Fruit fly (Drosophila melanogaster) whole organism, embryonic: Measurements from ENCODE around the gene CG7058.

Experiments
- Adf1 ChIP-seq: fragments of 200-800 bp; sonication (Bioruptor generic); IDR thresholded peaks from 2 replicates; pipeline ENCODE4 v1.3.6; 2022; ENCODE audit warnings: missing biosample characterization, missing genetic modification characterization
- Antp ChIP-seq: fragments of 200-800 bp; sonication (Bioruptor generic); optimal IDR thresholded peaks from 3 replicates; lab custom pipeline; 2016; ENCODE audit warnings: missing biosample characterization, missing genetic modification characterization
- Bgb ChIP-seq: fragments of 200-800 bp; sonication (Bioruptor generic); IDR thresholded peaks from 2 replicates; pipeline ENCODE4 v1.3.6; 2022; ENCODE audit warnings: missing biosample characterization, missing genetic modification characterization; ENCODE audit not compliant: partially characterized antibody
- CG10366 ChIP-seq: fragments of 200-800 bp; sonication (Bioruptor generic); IDR thresholded peaks from 2 replicates; pipeline ENCODE4 v1.3.6; 2022; ENCODE audit warnings: missing biosample characterization, missing genetic modification characterization
- CG11093 ChIP-seq: fragments of 200-800 bp; sonication (Bioruptor generic); IDR thresholded peaks from 3 replicates; pipeline ENCODE4 v1.3.6; 2022; ENCODE audit warnings: missing biosample characterization, missing genetic modification characterization
- CG12236 ChIP-seq: fragments of 200-800 bp; sonication (Bioruptor generic); optimal IDR thresholded peaks from 2 replicates; lab custom pipeline; 2016; ENCODE audit warnings: missing biosample characterization, missing genetic modification characterization
- CG14050 ChIP-seq: fragments of 200-800 bp; sonication (Bioruptor generic); IDR thresholded peaks from 3 replicates; pipeline ENCODE4 v1.3.6; 2022; ENCODE audit warnings: missing biosample characterization, missing genetic modification characterization
- CG15011 ChIP-seq: fragments of 200-800 bp; sonication (Bioruptor generic); optimal IDR thresholded peaks from 3 replicates; lab custom pipeline; 2018; ENCODE audit warnings: missing biosample characterization, mild to moderate bottlenecking, missing genetic modification characterization
- CG16863 ChIP-seq: fragments of 200-800 bp; sonication (Bioruptor generic); optimal IDR thresholded peaks from 3 replicates; lab custom pipeline; 2016; ENCODE audit warnings: missing biosample characterization, missing genetic modification characterization
- CG2120 ChIP-seq: fragments of 200-800 bp; sonication (Bioruptor generic); optimal IDR thresholded peaks from 3 replicates; lab custom pipeline; 2016; ENCODE audit warnings: missing biosample characterization, missing genetic modification characterization
- CG4820 ChIP-seq: fragments of 200-800 bp; sonication (Bioruptor generic); optimal IDR thresholded peaks from 3 replicates; lab custom pipeline; 2016; ENCODE audit warnings: missing biosample characterization, missing genetic modification characterization
- CG4854 ChIP-seq: fragments of 200-800 bp; sonication (Bioruptor generic); optimal IDR thresholded peaks from 2 replicates; lab custom pipeline; 2016; ENCODE audit warnings: missing biosample characterization, missing genetic modification characterization, inconsistent platforms
- CG5245 ChIP-seq: fragments of 200-800 bp; sonication (Bioruptor generic); optimal IDR thresholded peaks from 3 replicates; lab custom pipeline; 2016; ENCODE audit warnings: missing biosample characterization, missing genetic modification characterization
- CG6813 ChIP-seq: fragments of 200-800 bp; sonication (Bioruptor generic); optimal IDR thresholded peaks from 2 replicates; lab custom pipeline; 2017; ENCODE audit warnings: missing biosample characterization, missing genetic modification characterization, mild to moderate bottlenecking, moderate library complexity, missing genetic modification reagents
- CG9797 ChIP-seq: fragments of 200-800 bp; sonication (Bioruptor generic); optimal IDR thresholded peaks from 3 replicates; lab custom pipeline; 2018; ENCODE audit warnings: missing biosample characterization, mild to moderate bottlenecking, missing genetic modification characterization
- Camta ChIP-seq: fragments of 200-800 bp; sonication (Bioruptor generic); optimal IDR thresholded peaks from 2 replicates; lab custom pipeline; 2016; ENCODE audit warnings: missing biosample characterization, missing genetic modification characterization
- Dad ChIP-seq: fragments of 200-800 bp; sonication (Bioruptor generic); optimal IDR thresholded peaks from 3 replicates; lab custom pipeline; 2016; ENCODE audit warnings: missing biosample characterization, missing genetic modification characterization
- Dll ChIP-seq: fragments of 200-800 bp; sonication (Bioruptor generic); IDR thresholded peaks from 4 replicates; pipeline ENCODE4 v1.3.6; 2022; ENCODE audit warnings: missing biosample characterization, missing genetic modification characterization; ENCODE audit not compliant: partially characterized antibody
- E2f1 ChIP-seq: fragments of 200-800 bp; sonication (Bioruptor generic); IDR thresholded peaks from 2 replicates; pipeline ENCODE4 v1.3.6; 2022; ENCODE audit warnings: missing biosample characterization, missing genetic modification characterization
- Ets97D ChIP-seq: fragments of 200-800 bp; sonication (Bioruptor generic); optimal IDR thresholded peaks from 3 replicates; lab custom pipeline; 2016; ENCODE audit warnings: missing biosample characterization, missing genetic modification characterization
- HLHmδ ChIP-seq: fragments of 200-800 bp; sonication (Bioruptor generic); optimal IDR thresholded peaks from 2 replicates; lab custom pipeline; 2018; ENCODE audit warnings: missing biosample characterization, mild to moderate bottlenecking, missing genetic modification characterization, moderate library complexity
- HmgD ChIP-seq: fragments of 200-800 bp; sonication (Bioruptor generic); optimal IDR thresholded peaks from 3 replicates; lab custom pipeline; 2016; ENCODE audit warnings: missing biosample characterization, missing genetic modification characterization
- HmgZ ChIP-seq: fragments of 200-800 bp; sonication (Bioruptor generic); optimal IDR thresholded peaks from 2 replicates; lab custom pipeline; 2018; ENCODE audit warnings: missing biosample characterization, mild to moderate bottlenecking, missing genetic modification characterization
- Hr3 ChIP-seq: fragments of 200-800 bp; sonication (Bioruptor generic); optimal IDR thresholded peaks from 3 replicates; lab custom pipeline; 2016; ENCODE audit warnings: missing biosample characterization, missing genetic modification characterization
- Trl ChIP-seq, 3 experiments: fragments of >200 bp in 2 of 3; fragments of 200-800 bp in 1 of 3; sonication (Bioruptor generic) in 1 of 3; optimal IDR thresholded peaks; 2 replicates in 1 of 3; 3 replicates in 2 of 3; lab custom pipeline; 2016 to 2017; ENCODE audit warnings: missing biosample characterization in 1 of 3, missing genetic modification characterization in 1 of 3
- ab ChIP-seq: fragments of 200-800 bp; sonication (Bioruptor generic); optimal IDR thresholded peaks from 2 replicates; lab custom pipeline; 2016; ENCODE audit warnings: missing biosample characterization, missing genetic modification characterization
- bbx ChIP-seq: fragments of 200-800 bp; sonication (Bioruptor generic); IDR thresholded peaks from 2 replicates; pipeline ENCODE4 v1.3.6; 2022; ENCODE audit warnings: missing biosample characterization, missing genetic modification characterization; ENCODE audit not compliant: partially characterized antibody
- bowl ChIP-seq: fragments of 200-800 bp; sonication (Bioruptor generic); IDR thresholded peaks from 2 replicates; pipeline ENCODE4 v1.3.6; 2022; ENCODE audit warnings: missing biosample characterization, missing genetic modification characterization
- danr ChIP-seq: fragments of 200-800 bp; sonication (Bioruptor generic); IDR thresholded peaks from 2 replicates; pipeline ENCODE4 v1.3.6; 2022; ENCODE audit warnings: missing biosample characterization, missing genetic modification characterization
- dimm ChIP-seq: fragments of 200-800 bp; sonication (Bioruptor generic); IDR thresholded peaks from 2 replicates; pipeline ENCODE4 v1.3.6; 2022; ENCODE audit warnings: missing biosample characterization, missing genetic modification characterization
- exex ChIP-seq: fragments of 200-800 bp; sonication (Bioruptor generic); optimal IDR thresholded peaks from 4 replicates; lab custom pipeline; 2018; ENCODE audit warnings: missing biosample characterization, mild to moderate bottlenecking, missing genetic modification characterization, moderate library complexity
- ftz-f1 ChIP-seq: fragments of 200-800 bp; sonication (Bioruptor generic); optimal IDR thresholded peaks from 2 replicates; lab custom pipeline; 2016; ENCODE audit warnings: missing biosample characterization, missing genetic modification characterization
- fu2 ChIP-seq: fragments of 200-800 bp; sonication (Bioruptor generic); optimal IDR thresholded peaks from 2 replicates; lab custom pipeline; 2016; ENCODE audit warnings: missing biosample characterization, missing genetic modification characterization
- grn ChIP-seq: fragments of 200-800 bp; sonication (Bioruptor generic); optimal IDR thresholded peaks from 3 replicates; lab custom pipeline; 2017; ENCODE audit warnings: missing biosample characterization, missing genetic modification characterization
- gsb ChIP-seq: fragments of 200-800 bp; sonication (Bioruptor generic); IDR thresholded peaks from 2 replicates; pipeline ENCODE4 v1.3.6; 2022; ENCODE audit warnings: missing biosample characterization, missing genetic modification characterization
- hbn ChIP-seq: fragments of 200-800 bp; sonication (Bioruptor generic); IDR thresholded peaks from 2 replicates; pipeline ENCODE4 v1.3.6; 2022; ENCODE audit warnings: missing biosample characterization, missing genetic modification characterization; ENCODE audit not compliant: partially characterized antibody
- hth ChIP-seq: fragments of >200 bp; optimal IDR thresholded peaks from 2 replicates; lab custom pipeline; 2017; ENCODE audit warnings: inconsistent platforms
- jumu ChIP-seq: fragments of 200-800 bp; sonication (Bioruptor generic); optimal IDR thresholded peaks from 3 replicates; lab custom pipeline; 2016; ENCODE audit warnings: missing biosample characterization, missing genetic modification characterization
- kay ChIP-seq: fragments of 200-800 bp; sonication (Bioruptor generic); optimal IDR thresholded peaks from 2 replicates; lab custom pipeline; 2016; ENCODE audit warnings: missing biosample characterization, missing genetic modification characterization
- odd ChIP-seq: fragments of 200-800 bp; sonication (Bioruptor generic); optimal IDR thresholded peaks from 2 replicates; lab custom pipeline; 2017; ENCODE audit warnings: missing biosample characterization, mild to moderate bottlenecking, missing genetic modification characterization
- p53 ChIP-seq: fragments of 200-800 bp; sonication (Bioruptor generic); optimal IDR thresholded peaks from 2 replicates; lab custom pipeline; 2016; ENCODE audit warnings: missing biosample characterization, missing genetic modification characterization
- pzg ChIP-seq: fragments of 200-800 bp; sonication (Bioruptor generic); optimal IDR thresholded peaks from 3 replicates; lab custom pipeline; 2018; ENCODE audit warnings: missing biosample characterization, mild to moderate bottlenecking, missing genetic modification characterization, moderate library complexity
- scrt ChIP-seq: fragments of 200-800 bp; sonication (Bioruptor generic); optimal IDR thresholded peaks from 2 replicates; lab custom pipeline; 2018; ENCODE audit warnings: missing biosample characterization, mild to moderate bottlenecking, missing genetic modification characterization, moderate library complexity
- sd ChIP-seq: fragments of 200-800 bp; sonication (Bioruptor generic); optimal IDR thresholded peaks from 3 replicates; lab custom pipeline; 2018; ENCODE audit warnings: missing biosample characterization, mild to moderate bottlenecking, missing genetic modification characterization, moderate library complexity
- sisA ChIP-seq: fragments of 200-800 bp; sonication (Bioruptor generic); IDR thresholded peaks from 2 replicates; pipeline ENCODE4 v1.3.6; 2022; ENCODE audit warnings: missing biosample characterization, missing genetic modification characterization
- slp2 ChIP-seq: fragments of 200-800 bp; sonication (Bioruptor generic); optimal IDR thresholded peaks from 2 replicates; lab custom pipeline; 2016; ENCODE audit warnings: missing biosample characterization, missing genetic modification characterization
- sob ChIP-seq: fragments of 200-800 bp; sonication (Bioruptor generic); IDR thresholded peaks from 2 replicates; pipeline ENCODE4 v1.3.6; 2022; ENCODE audit warnings: missing biosample characterization, missing genetic modification characterization
- sqz ChIP-seq: fragments of 200-800 bp; sonication (Bioruptor generic); optimal IDR thresholded peaks from 3 replicates; lab custom pipeline; 2018; ENCODE audit warnings: missing biosample characterization, mild to moderate bottlenecking, missing genetic modification characterization
- ttk ChIP-seq: fragments of 200-800 bp; sonication (Bioruptor generic); IDR thresholded peaks from 2 replicates; pipeline ENCODE4 v2.1.2; 2022; ENCODE audit warnings: missing biosample characterization, missing genetic modification characterization
- vfl ChIP-seq: fragments of 200-800 bp; sonication (Bioruptor generic); optimal IDR thresholded peaks from 2 replicates; lab custom pipeline; 2016; ENCODE audit warnings: missing biosample characterization, missing genetic modification characterization
- vnd ChIP-seq: fragments of 200-800 bp; sonication (Bioruptor generic); IDR thresholded peaks from 3 replicates; pipeline ENCODE4 v1.3.6; 2022; ENCODE audit warnings: missing biosample characterization, missing genetic modification characterization; ENCODE audit not compliant: partially characterized antibody

CG7058 gene

dm6 chrX:18783417-18784123 is 22.9 kb upstream of the CG7058 start, which contains the start of gene CG18259 (continued):
- no peak for TF ChIP-seq CG2120 (GFP tag; lab: Kevin White, UChicago)
- no peak for TF ChIP-seq CG15011 (GFP tag; lab: Kevin White, UChicago)
- TF ChIP-seq Adf1 (GFP tag; lab: Robert Waterston, UW) = no peak
- TF ChIP-seq Camta (GFP tag; lab: Kevin White, UChicago) = peak; percentile 6
- no peak for TF ChIP-seq CG12236
- TF ChIP-seq CG6813 (GFP tag; lab: Kevin White, UChicago) = no peak
- no peak for TF ChIP-seq sd (tag; lab: Kevin White, UChicago)
- no peak for TF ChIP-seq CG4820 (GFP tag; lab: Kevin White, UChicago)
- TF ChIP-seq odd = no peak
- TF ChIP-seq HmgZ (tag; lab: Kevin White, UChicago) = peak; percentile 29
- TF ChIP-seq vnd (GFP tag; lab: Robert Waterston, UW) = peak; percentile 86
- TF ChIP-seq exex (tag; lab: Kevin White, UChicago) = no peak
- no peak for TF ChIP-seq ab
- TF ChIP-seq sqz = peak; percentile 59
- no peak for TF ChIP-seq HLHmδ (GFP tag; lab: Kevin White, UChicago)
- TF ChIP-seq CG9797 (GFP tag; lab: Kevin White, UChicago) = peak; percentile 76
- no peak for TF ChIP-seq gsb (GFP tag; lab: Robert Waterston, UW)
- TF ChIP-seq E2f1 (GFP tag; lab: Robert Waterston, UW) = no peak
- no peak for TF ChIP-seq CG16863 (GFP tag; lab: Kevin White, UChicago)
- TF ChIP-seq slp2 (GFP tag; lab: Kevin White, UChicago) = no peak
- peak; percentile 70; the same call in 1 of the 2 replicates for TF ChIP-seq bbx (GFP tag; lab: Robert Waterston, UW)
- TF ChIP-seq Ets97D (GFP tag; lab: Kevin White, UChicago) = peak; percentile 57
- no peak for TF ChIP-seq sob (GFP tag; lab: Robert Waterston, UW)
- no peak for TF ChIP-seq Trl (optimal IDR thresholded peaks at IDR 0.05; lab: Kevin White, UChicago)
- no peak for TF ChIP-seq Trl (GFP tag; optimal IDR thresholded peaks at IDR 0.05; lab: Kevin White, UChicago)
- peak; percentile 12 for TF ChIP-seq ftz-f1 (GFP tag; lab: Kevin White, UChicago)
- no peak for TF ChIP-seq Antp (GFP tag; lab: Kevin White, UChicago)
- TF ChIP-seq hbn (GFP tag; lab: Robert Waterston, UW) = peak; percentile 71
- no peak for TF ChIP-seq grn (GFP tag; lab: Kevin White, UChicago)
- peak; percentile 74 for TF ChIP-seq pzg (GFP tag; lab: Kevin White, UChicago)
- TF ChIP-seq CG4854 (GFP tag; lab: Kevin White, UChicago) = no peak
- no peak for TF ChIP-seq vfl (GFP tag; lab: Kevin White, UChicago)
- no peak for TF ChIP-seq sisA (GFP tag; lab: Robert Waterston, UW)
- no peak for TF ChIP-seq CG10366 (GFP tag; lab: Robert Waterston, UW)
- no peak for TF ChIP-seq Hr3 (GFP tag; lab: Kevin White, UChicago)
- TF ChIP-seq bowl = no peak
- TF ChIP-seq CG11093 = no peak
- peak; percentile 6 for TF ChIP-seq fu2 (GFP tag; lab: Kevin White, UChicago)
- no peak for TF ChIP-seq ttk (GFP tag; lab: Robert Waterston, UW)
- no peak for TF ChIP-seq scrt (GFP tag; lab: Kevin White, UChicago)
- no peak for TF ChIP-seq hth
- no peak for TF ChIP-seq p53 (GFP tag; lab: Kevin White, UChicago)
- no peak for TF ChIP-seq CG5245 (GFP tag; lab: Kevin White, UChicago)
- no peak for TF ChIP-seq kay (GFP tag; lab: Kevin White, UChicago)
- TF ChIP-seq danr (GFP tag; lab: Robert Waterston, UW) = no peak
- peak; percentile 23 for TF ChIP-seq HmgD (GFP tag; lab: Kevin White, UChicago)
- TF ChIP-seq jumu (GFP tag; lab: Kevin White, UChicago) = no peak
- TF ChIP-seq Dll (GFP tag; lab: Robert Waterston, UW) = peak; percentile 86
- no peak for TF ChIP-seq dimm (GFP tag; lab: Robert Waterston, UW)
- TF ChIP-seq Dad (GFP tag; lab: Kevin White, UChicago) = no peak
- peak; percentile 77 for TF ChIP-seq Bgb
- TF ChIP-seq CG14050 (GFP tag; lab: Robert Waterston, UW) = no peak
